Fruit fly (Drosophila melanogaster): ENCODE results near the gene mura.

The mura gene

DNA sequence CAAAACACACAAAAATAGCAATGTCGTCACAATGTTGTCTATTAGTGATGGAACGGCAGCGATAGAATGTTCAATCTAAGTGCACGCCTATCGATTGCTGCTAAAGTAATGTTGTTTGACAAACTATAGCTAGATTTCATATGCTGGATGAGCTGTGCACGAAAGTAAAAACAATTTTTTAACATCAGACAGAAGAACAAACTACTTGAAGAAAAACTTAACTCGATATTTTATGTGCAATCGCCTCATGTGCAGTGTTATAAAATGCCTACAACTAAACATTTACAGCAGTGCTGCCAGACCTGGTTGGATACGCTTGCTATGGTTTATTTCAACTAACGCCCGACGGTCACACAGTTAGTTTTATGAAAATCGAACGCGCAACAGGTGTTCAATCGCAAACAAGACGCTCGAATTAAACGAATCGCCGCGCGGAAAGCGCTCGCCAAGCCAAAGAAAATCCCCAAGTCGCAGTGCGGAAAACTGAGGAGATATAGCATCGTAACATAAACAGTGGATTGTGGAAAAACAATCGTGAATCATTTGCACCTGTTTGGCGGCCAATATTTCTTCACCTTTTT is 39.4 kb upstream of the mura start, which contains the start of the genes bocks and CG8312 (continued):
- TF ChIP-seq NFAT (GFP tag; IDR thresholded peaks at IDR 0.05): no peak
- TF ChIP-seq HmgD (GFP tag; optimal IDR thresholded peaks at IDR 0.05): peak; percentile 78
- TF ChIP-seq bcd (GFP tag; optimal IDR thresholded peaks at IDR 0.05): no peak
- no peak for TF ChIP-seq CG7745 (tag; optimal IDR thresholded peaks at IDR 0.05)
- TF ChIP-seq onecut (GFP tag; IDR thresholded peaks at IDR 0.05): peak; percentile 74
- peak; percentile 65 for TF ChIP-seq pho (GFP tag; optimal IDR thresholded peaks at IDR 0.05)
- TF ChIP-seq trh (GFP tag; optimal IDR thresholded peaks at IDR 0.05): no peak
- TF ChIP-seq slbo (GFP tag; IDR thresholded peaks at IDR 0.05): no peak
- TF ChIP-seq Atf-2 (GFP tag; optimal IDR thresholded peaks at IDR 0.05): peak; percentile 51
- no peak for TF ChIP-seq Asciz (GFP tag; optimal IDR thresholded peaks at IDR 0.05)
- TF ChIP-seq CG7271 (tag; optimal IDR thresholded peaks at IDR 0.05): no peak
- TF ChIP-seq Hand (GFP tag; optimal IDR thresholded peaks at IDR 0.05): no peak
- no peak for TF ChIP-seq Gug (GFP tag; IDR thresholded peaks at IDR 0.05)
- no peak for TF ChIP-seq HLH4C (GFP tag; IDR thresholded peaks at IDR 0.05; ENCODE audit: partially characterized antibody)
- peak; percentile 29 for TF ChIP-seq CG17385 (GFP tag; optimal IDR thresholded peaks at IDR 0.05)
- peak; percentile 5 for TF ChIP-seq CG8944 (GFP tag; optimal IDR thresholded peaks at IDR 0.05)
- peak; percentile 28 to 55 for TF ChIP-seq chif (GFP tag; optimal IDR thresholded peaks at IDR 0.05)
- TF ChIP-seq Drgx (GFP tag; IDR thresholded peaks at IDR 0.05): no peak
- no peak for TF ChIP-seq tll (GFP tag; optimal IDR thresholded peaks at IDR 0.05)
- no peak for TF ChIP-seq h (optimal IDR thresholded peaks at IDR 0.05)
- no peak for TF ChIP-seq dysf (GFP tag; IDR thresholded peaks at IDR 0.05)
- peak in 1 of 3 experiments; percentile 30 for TF ChIP-seq lola (GFP tag; optimal IDR thresholded peaks at IDR 0.05)
- TF ChIP-seq CG10543 (GFP tag; optimal IDR thresholded peaks at IDR 0.05): peak; percentile 67
- no peak for TF ChIP-seq CG17568 (GFP tag; optimal IDR thresholded peaks at IDR 0.05)
- TF ChIP-seq CG33213 (GFP tag; optimal IDR thresholded peaks at IDR 0.05): peak; percentile 80
- TF ChIP-seq Bdp1 (GFP tag; optimal IDR thresholded peaks at IDR 0.05): peak; percentile 26
- TF ChIP-seq sim (GFP tag; IDR thresholded peaks at IDR 0.05): no peak
- no peak for TF ChIP-seq gcm (GFP tag; optimal IDR thresholded peaks at IDR 0.05)
- no peak for TF ChIP-seq tap (tag; optimal IDR thresholded peaks at IDR 0.05)
- no peak for TF ChIP-seq Ravus (GFP tag; IDR thresholded peaks at IDR 0.05)
- peak; percentile 46 for TF ChIP-seq repo (GFP tag; optimal IDR thresholded peaks at IDR 0.05)
- TF ChIP-seq CG11398 (GFP tag; optimal IDR thresholded peaks at IDR 0.05): peak; percentile 21
- TF ChIP-seq gem (tag; optimal IDR thresholded peaks at IDR 0.05): peak; percentile 24
- TF ChIP-seq sens-2 (GFP tag; IDR thresholded peaks at IDR 0.05): no peak
- TF ChIP-seq CG2199 (GFP tag; IDR thresholded peaks at IDR 0.05): no peak
- no peak for TF ChIP-seq row (GFP tag; IDR thresholded peaks at IDR 0.05)
- no peak for TF ChIP-seq inv (GFP tag; IDR thresholded peaks at IDR 0.05; ENCODE audit: partially characterized antibody)
- TF ChIP-seq Hmx (GFP tag; optimal IDR thresholded peaks at IDR 0.05): no peak
- no peak for TF ChIP-seq Optix (GFP tag; IDR thresholded peaks at IDR 0.05)
- no peak for TF ChIP-seq CG30431 (GFP tag; optimal IDR thresholded peaks at IDR 0.05)
- no peak for TF ChIP-seq Dip2 (GFP tag; IDR thresholded peaks at IDR 0.05)
- no peak for TF ChIP-seq CG32772 (GFP tag; IDR thresholded peaks at IDR 0.05)
- TF ChIP-seq bbx (GFP tag; IDR thresholded peaks at IDR 0.05; ENCODE audit: partially characterized antibody): no peak
- peak; percentile 83 for TF ChIP-seq CG15479 (GFP tag; optimal IDR thresholded peaks at IDR 0.05)
- peak; percentile 99 for TF ChIP-seq pzg (GFP tag; optimal IDR thresholded peaks at IDR 0.05)
- TF ChIP-seq CG4617 (GFP tag; optimal IDR thresholded peaks at IDR 0.05; ENCODE audit: borderline replicate concordance): peak; percentile 45
- no peak for TF ChIP-seq en (GFP tag; optimal IDR thresholded peaks at IDR 0.05)
- no peak for TF ChIP-seq NC2α (GFP tag; optimal IDR thresholded peaks at IDR 0.05)
- TF ChIP-seq stc (GFP tag; IDR thresholded peaks at IDR 0.05): no peak
- TF ChIP-seq mld (GFP tag; IDR thresholded peaks at IDR 0.05; ENCODE audit: partially characterized antibody): no peak
- no peak for TF ChIP-seq MTF-1 (GFP tag; optimal IDR thresholded peaks at IDR 0.05; ENCODE audit: borderline replicate concordance)
